Worm (Caenorhabditis elegans) whole organism, late embryonic: Measurements from ENCODE around the gene pho-7.

Source experiments
- C38D4.7 ChIP-seq: fragments of 200-800 bp; sonication (Bioruptor generic); optimal IDR thresholded peaks from 2 replicates; lab custom pipeline; 2018; ENCODE audit warnings: mild to moderate bottlenecking, missing genetic modification characterization, moderate library complexity, missing compliant biosample characterization
- F13H6.1 ChIP-seq: sonication (generic microtip); optimal IDR thresholded peaks from 2 replicates; lab custom pipeline; 2016; ENCODE audit warnings: missing genetic modification characterization, missing compliant biosample characterization
- K09A11.1 ChIP-seq: sonication (generic microtip); optimal IDR thresholded peaks from 2 replicates; lab custom pipeline; 2017; ENCODE audit warnings: antibody characterized with exemption, mild to moderate bottlenecking, missing genetic modification characterization, missing compliant biosample characterization; ENCODE audit not compliant: insufficient read depth
- T23F11.4 ChIP-seq: fragments of 200-800 bp; sonication (Bioruptor generic); optimal IDR thresholded peaks from 2 replicates; lab custom pipeline; 2018; ENCODE audit warnings: mild to moderate bottlenecking, missing genetic modification characterization, missing compliant biosample characterization
- Y22D7AL.16 ChIP-seq: sonication (generic microtip); optimal IDR thresholded peaks from 2 replicates; lab custom pipeline; 2016; ENCODE audit warnings: missing genetic modification characterization, missing compliant biosample characterization
- ama-1 ChIP-seq: fragments of 150-350 bp; optimal IDR thresholded peaks from 2 replicates; lab custom pipeline; 2014
- ceh-14 ChIP-seq: sonication (generic microtip); optimal IDR thresholded peaks from 2 replicates; lab custom pipeline; 2016; ENCODE audit warnings: missing genotype, missing genetic modification characterization, missing compliant biosample characterization
- ceh-18 ChIP-seq: sonication (generic microtip); optimal IDR thresholded peaks from 2 replicates; lab custom pipeline; 2016; ENCODE audit warnings: missing genetic modification characterization, missing compliant biosample characterization
- ceh-2 ChIP-seq: sonication (generic microtip); optimal IDR thresholded peaks from 2 replicates; lab custom pipeline; 2016; ENCODE audit warnings: missing genotype, missing genetic modification characterization, missing compliant biosample characterization
- ceh-31 ChIP-seq: sonication (generic microtip); optimal IDR thresholded peaks from 2 replicates; lab custom pipeline; 2016; ENCODE audit warnings: missing genetic modification characterization, missing compliant biosample characterization
- ceh-48 ChIP-seq: sonication (generic microtip); optimal IDR thresholded peaks from 2 replicates; lab custom pipeline; 2016; ENCODE audit warnings: missing genetic modification characterization, inconsistent platforms, missing compliant biosample characterization
- ceh-6 ChIP-seq: fragments of 200-800 bp; sonication (Bioruptor generic); optimal IDR thresholded peaks from 2 replicates; lab custom pipeline; 2018; ENCODE audit warnings: mild to moderate bottlenecking, missing genetic modification characterization, missing compliant biosample characterization
- ceh-9 ChIP-seq: sonication (generic microtip); optimal IDR thresholded peaks from 2 replicates; lab custom pipeline; 2016; ENCODE audit warnings: mild to moderate bottlenecking, missing genetic modification characterization, inconsistent platforms, missing compliant biosample characterization
- dmd-4 ChIP-seq: sonication (generic microtip); optimal IDR thresholded peaks from 2 replicates; lab custom pipeline; 2016; ENCODE audit warnings: borderline replicate concordance, missing genetic modification characterization, missing compliant biosample characterization
- elt-2 ChIP-seq: sonication (generic microtip); optimal IDR thresholded peaks from 2 replicates; lab custom pipeline; 2016; ENCODE audit warnings: missing genetic modification reagents, missing genetic modification characterization, missing compliant biosample characterization
- elt-4 ChIP-seq: sonication (generic microtip); optimal IDR thresholded peaks from 2 replicates; lab custom pipeline; 2016; ENCODE audit warnings: missing genetic modification characterization, missing compliant biosample characterization
- eyg-1 ChIP-seq: sonication (generic microtip); optimal IDR thresholded peaks from 2 replicates; lab custom pipeline; 2016; ENCODE audit warnings: missing genotype, missing genetic modification characterization, missing compliant biosample characterization
- fax-1 ChIP-seq: sonication (generic microtip); optimal IDR thresholded peaks from 2 replicates; lab custom pipeline; 2016; ENCODE audit warnings: missing genotype, missing genetic modification characterization, missing compliant biosample characterization
- fkh-10 ChIP-seq: fragments of 150-350 bp; optimal IDR thresholded peaks from 2 replicates; lab custom pipeline; 2014; ENCODE audit warnings: missing biosample characterization, missing genetic modification reagents, missing genetic modification characterization
- fkh-6 ChIP-seq: sonication (generic microtip); optimal IDR thresholded peaks from 2 replicates; lab custom pipeline; 2016; ENCODE audit warnings: missing genetic modification characterization, missing compliant biosample characterization
- gmeb-2 ChIP-seq: sonication (generic microtip); optimal IDR thresholded peaks from 2 replicates; lab custom pipeline; 2016; ENCODE audit warnings: missing genetic modification characterization, inconsistent platforms, missing compliant biosample characterization
- hlh-13 ChIP-seq: fragments of 200-800 bp; sonication (Bioruptor generic); optimal IDR thresholded peaks from 2 replicates; lab custom pipeline; 2018; ENCODE audit warnings: mild to moderate bottlenecking, missing genetic modification characterization, missing compliant biosample characterization
- hlh-15 ChIP-seq: sonication (generic microtip); optimal IDR thresholded peaks from 2 replicates; lab custom pipeline; 2016; ENCODE audit warnings: missing genetic modification characterization, missing compliant biosample characterization
- lim-6 ChIP-seq: sonication (generic microtip); optimal IDR thresholded peaks from 2 replicates; lab custom pipeline; 2016; ENCODE audit warnings: missing genetic modification characterization, missing compliant biosample characterization
- mec-3 ChIP-seq: sonication (generic microtip); optimal IDR thresholded peaks from 2 replicates; lab custom pipeline; 2016; ENCODE audit warnings: borderline replicate concordance, missing genetic modification characterization, missing compliant biosample characterization
- nfya-1 ChIP-seq: sonication (generic microtip); optimal IDR thresholded peaks from 2 replicates; lab custom pipeline; 2017; ENCODE audit warnings: missing genetic modification characterization, mild to moderate bottlenecking, missing compliant biosample characterization, antibody characterized with exemption, moderate library complexity
- nhr-11 ChIP-seq: fragments of 150-350 bp; optimal IDR thresholded peaks from 2 replicates; lab custom pipeline; 2014; ENCODE audit warnings: missing biosample characterization, missing genetic modification characterization
- nhr-232 ChIP-seq: sonication (generic microtip); optimal IDR thresholded peaks from 2 replicates; lab custom pipeline; 2016; ENCODE audit warnings: missing genetic modification characterization, missing compliant biosample characterization
- pag-3 ChIP-seq: sonication (generic microtip); optimal IDR thresholded peaks from 2 replicates; lab custom pipeline; 2016; ENCODE audit warnings: missing compliant biosample characterization, missing genetic modification characterization, borderline replicate concordance
- pha-2 ChIP-seq: sonication (generic microtip); optimal IDR thresholded peaks from 2 replicates; lab custom pipeline; 2017; ENCODE audit warnings: mild to moderate bottlenecking, missing genetic modification characterization, missing compliant biosample characterization
- pqm-1 ChIP-seq: sonication (generic microtip); optimal IDR thresholded peaks from 2 replicates; lab custom pipeline; 2016; ENCODE audit warnings: missing genetic modification characterization, missing compliant biosample characterization
- ref-2 ChIP-seq: sonication (generic microtip); optimal IDR thresholded peaks from 2 replicates; lab custom pipeline; 2016; ENCODE audit warnings: missing genetic modification characterization, missing compliant biosample characterization
- rnt-1 ChIP-seq: sonication (generic microtip); optimal IDR thresholded peaks from 2 replicates; lab custom pipeline; 2016; ENCODE audit warnings: missing genetic modification characterization, missing compliant biosample characterization
- sdc-2 ChIP-seq: sonication (generic microtip); optimal IDR thresholded peaks from 2 replicates; lab custom pipeline; 2016; ENCODE audit warnings: missing genotype, missing genetic modification characterization, missing compliant biosample characterization
- sox-2 ChIP-seq: fragments of 200-800 bp; sonication (Bioruptor generic); IDR thresholded peaks from 2 replicates; pipeline ENCODE4 v1.3.6; 2022; ENCODE audit warnings: missing genetic modification reagents, missing genetic modification characterization, missing compliant biosample characterization
- sox-4 ChIP-seq: sonication (generic microtip); optimal IDR thresholded peaks from 2 replicates; lab custom pipeline; 2017; ENCODE audit warnings: mild to moderate bottlenecking, missing genetic modification characterization, inconsistent platforms, missing compliant biosample characterization
- syd-9 ChIP-seq: sonication (generic microtip); optimal IDR thresholded peaks from 2 replicates; lab custom pipeline; 2016; ENCODE audit warnings: mild to moderate bottlenecking, missing genetic modification characterization, moderate library complexity, missing compliant biosample characterization
- tbx-2 ChIP-seq: sonication (generic microtip); optimal IDR thresholded peaks from 2 replicates; lab custom pipeline; 2016; ENCODE audit warnings: missing genetic modification characterization, missing compliant biosample characterization
- unc-42 ChIP-seq: sonication (generic microtip); optimal IDR thresholded peaks from 2 replicates; lab custom pipeline; 2016; ENCODE audit warnings: missing genotype, missing genetic modification characterization, missing compliant biosample characterization
- unc-55 ChIP-seq: sonication (generic microtip); optimal IDR thresholded peaks from 2 replicates; lab custom pipeline; 2017; ENCODE audit warnings: missing biosample characterization, missing genetic modification reagents, missing genetic modification characterization
- unc-86 ChIP-seq: sonication (generic microtip); optimal IDR thresholded peaks from 2 replicates; lab custom pipeline; 2016; ENCODE audit warnings: missing genetic modification characterization, missing compliant biosample characterization
- zip-5 ChIP-seq: sonication (generic microtip); optimal IDR thresholded peaks from 2 replicates; lab custom pipeline; 2016; ENCODE audit warnings: missing genetic modification characterization, missing compliant biosample characterization
- ztf-16 ChIP-seq: sonication (generic microtip); optimal IDR thresholded peaks from 2 replicates; lab custom pipeline; 2017; ENCODE audit warnings: missing genetic modification characterization, missing compliant biosample characterization

Gene pho-7

ce11 chrX:10941255-10941654 lies at the start of gene pho-7:
Gene pho-7 (minus strand): TSS chrX:10941355.
- TF ChIP-seq gmeb-2 (tag; lab: Kevin White, UChicago) (no peak), F13H6.1 (tag; lab: Kevin White, UChicago) (no peak), ceh-9 (tag; lab: Kevin White, UChicago) (no peak)

- TF ChIP-seq rnt-1 (tag; lab: Kevin White, UChicago) (no peak), ceh-14 (tag; lab: Kevin White, UChicago) (no peak), ztf-16 (tag; lab: Kevin White, UChicago) (no peak), ama-1 (lab: Kevin White, UChicago) (no peak), pag-3 (tag; lab: Kevin White, UChicago) (no peak), hlh-13 (GFP tag; lab: Kevin White, UChicago) (no peak), F13H6.1 (tag; lab: Kevin White, UChicago) (no peak)
Measured at ce11 chrX:10990855-10991176, 49.7 kb upstream of the pho-7 start.

ce11 chrX:10990159-10990854 lies 49.2 kb upstream of the pho-7 start:
- TF ChIP-seq sdc-2 (tag; lab: Kevin White, UChicago): peak; percentile 52
- TF ChIP-seq tbx-2 (tag; lab: Kevin White, UChicago): peak; percentile 69
- no peak for TF ChIP-seq K09A11.1 (tag; lab: Kevin White, UChicago)
- TF ChIP-seq syd-9 (tag; lab: Kevin White, UChicago): peak; percentile 14
- TF ChIP-seq ceh-31 (tag; lab: Kevin White, UChicago): peak; percentile 64
- peak; percentile 78 for TF ChIP-seq ref-2
- TF ChIP-seq nfya-1: peak; percentile 23
- peak; percentile 40 for TF ChIP-seq ceh-2
- TF ChIP-seq fkh-6 (tag; lab: Kevin White, UChicago): peak; percentile 20
- TF ChIP-seq sox-2 (GFP tag; lab: Robert Waterston, UW): peak; percentile 67
- no peak for TF ChIP-seq ceh-18 (tag; lab: Kevin White, UChicago)

ce11 chrX:10989286-10989685 lies 48.1 kb upstream of the pho-7 start:
- no peak for TF ChIP-seq ztf-16 (tag; lab: Kevin White, UChicago)
- no peak for TF ChIP-seq ceh-2
- no peak for TF ChIP-seq zip-5 (tag; lab: Kevin White, UChicago)
- TF ChIP-seq eyg-1 (tag; lab: Kevin White, UChicago): no peak

ce11 chrX:10982051-10982450 lies 40.9 kb upstream of the pho-7 start, which contains the start of gene ver-4:
Gene ver-4 (plus strand): TSS chrX:10982351.
- TF ChIP-seq C38D4.7 (no peak), sdc-2 (tag; lab: Kevin White, UChicago) (no peak), zip-5 (tag; lab: Kevin White, UChicago) (no peak), nhr-232 (no peak), pag-3 (tag; lab: Kevin White, UChicago) (no peak), fkh-10 (GFP tag; lab: Kevin White, UChicago) (no peak), ztf-16 (tag; lab: Kevin White, UChicago) (no peak)

- TF ChIP-seq sox-4 (tag; lab: Kevin White, UChicago) (no peak), mec-3 (tag; lab: Kevin White, UChicago) (no peak), tbx-2 (tag; lab: Kevin White, UChicago) (no peak), pqm-1 (tag; lab: Kevin White, UChicago) (no peak), fax-1 (tag; lab: Kevin White, UChicago) (no peak), Y22D7AL.16 (tag; lab: Kevin White, UChicago) (no peak), elt-4 (tag; lab: Kevin White, UChicago) (no peak), elt-2 (tag; lab: Kevin White, UChicago) (no peak), ceh-48 (tag; lab: Kevin White, UChicago) (no peak), pha-2 (no peak), T23F11.4 (no peak), dmd-4 (tag; lab: Kevin White, UChicago) (no peak), ceh-6 (GFP tag; lab: Kevin White, UChicago) (no peak), ztf-16 (tag; lab: Kevin White, UChicago) (no peak), unc-42 (tag; lab: Kevin White, UChicago) (no peak), nhr-11 (tag; lab: Kevin White, UChicago) (no peak), hlh-15 (no peak), unc-86 (tag; lab: Kevin White, UChicago) (no peak), unc-55 (GFP tag; lab: Kevin White, UChicago) (no peak), lim-6 (tag; lab: Kevin White, UChicago) (no peak)
- TF ChIP-seq, all 69 proteins: peak for 0
Measured at ce11 chrX:10981374-10981773, 40.2 kb upstream of the pho-7 start.
